Fruit fly (Drosophila melanogaster) whole organism: ENCODE data around the gene Unc-115b.

ENCODE experiments used
- Dll ChIP-seq: fragments of >200 bp; optimal IDR thresholded peaks from 2 replicates; lab custom pipeline; 2017
- EcR ChIP-seq, 2 experiments: fragments of >200 bp; optimal IDR thresholded peaks; 2 replicates each; lab custom pipeline; 2017; ENCODE audit warnings: missing biosample characterization in 2 of 2, missing genetic modification characterization in 2 of 2, missing genetic modification reagents in 2 of 2
- pan ChIP-seq: fragments of >200 bp; optimal IDR thresholded peaks from 2 replicates; lab custom pipeline; 2017
- psq ChIP-seq: fragments of >200 bp; optimal IDR thresholded peaks from 2 replicates; lab custom pipeline; 2017
- usp ChIP-seq: fragments of >200 bp; optimal IDR thresholded peaks from 2 replicates; lab custom pipeline; 2017; ENCODE audit warnings: missing biosample characterization, missing genetic modification characterization, mixed read lengths

DNA sequence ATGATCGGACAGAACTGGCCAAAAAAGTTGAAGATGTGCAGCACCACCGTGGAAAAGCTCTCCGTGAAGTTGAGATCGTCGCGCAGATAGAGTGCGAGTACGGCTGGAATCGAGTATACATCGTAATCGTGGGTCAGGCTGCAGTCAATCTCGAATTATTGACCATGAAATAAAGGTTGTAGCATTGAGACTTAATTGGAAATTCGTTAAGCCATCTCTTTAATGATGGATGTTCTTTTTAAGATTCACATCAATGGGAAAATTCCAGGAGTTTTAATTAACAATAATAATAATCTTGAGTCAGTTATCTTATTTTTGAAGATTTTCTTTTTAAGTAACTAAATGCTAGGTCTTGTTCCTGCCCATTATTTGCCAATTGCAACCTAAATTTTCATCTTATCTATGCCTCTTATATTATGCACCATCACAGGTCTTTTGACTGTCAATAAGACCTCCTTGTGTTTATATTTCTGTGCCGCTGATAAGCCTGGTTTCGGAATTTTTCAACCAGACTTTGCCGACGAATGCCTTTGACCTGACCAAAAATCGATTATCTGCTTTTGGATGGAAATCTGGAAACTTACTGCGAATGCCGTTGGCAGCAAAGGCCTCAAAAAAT is 9.4 kb downstream of the Unc-115b start:
- TF ChIP-seq pan (no peak), Dll (lab: Kevin White, UChicago) (no peak), usp (GFP tag; lab: Kevin White, UChicago) (no peak), psq (lab: Kevin White, UChicago) (no peak), EcR (GFP tag; optimal IDR thresholded peaks at IDR 0.05; lab: Kevin White, UChicago) (no peak)
